Fruit fly (Drosophila melanogaster): ENCODE data around the gene Prp6.

The Prp6 gene

DNA sequence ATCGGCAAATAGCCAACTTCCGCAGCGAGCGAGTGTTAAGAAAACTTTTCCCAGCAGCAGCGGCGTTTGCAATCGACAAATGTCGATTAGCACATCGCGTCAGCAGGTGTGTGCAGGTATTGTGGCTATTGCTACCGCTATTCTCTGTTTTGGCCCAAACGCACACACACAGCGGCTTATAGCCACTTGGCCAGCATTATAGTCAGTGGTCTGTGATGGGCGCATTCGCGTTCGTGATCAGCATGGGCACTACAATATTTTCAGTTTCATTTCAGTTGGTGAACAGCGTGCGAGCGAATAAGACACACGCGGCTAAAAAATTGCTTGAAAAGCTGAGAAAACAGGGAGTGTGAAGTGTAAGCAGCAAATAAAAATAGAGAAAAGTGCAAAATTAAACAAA, 45.2 kb downstream of the Prp6 start, which contains the start of gene CG6836:
CG6836 (plus strand) TSS at position 271 of the 400 bp plus-strand sequence.
- TF ChIP-seq noc (tag; optimal IDR thresholded peaks at IDR 0.05): no peak

DNA sequence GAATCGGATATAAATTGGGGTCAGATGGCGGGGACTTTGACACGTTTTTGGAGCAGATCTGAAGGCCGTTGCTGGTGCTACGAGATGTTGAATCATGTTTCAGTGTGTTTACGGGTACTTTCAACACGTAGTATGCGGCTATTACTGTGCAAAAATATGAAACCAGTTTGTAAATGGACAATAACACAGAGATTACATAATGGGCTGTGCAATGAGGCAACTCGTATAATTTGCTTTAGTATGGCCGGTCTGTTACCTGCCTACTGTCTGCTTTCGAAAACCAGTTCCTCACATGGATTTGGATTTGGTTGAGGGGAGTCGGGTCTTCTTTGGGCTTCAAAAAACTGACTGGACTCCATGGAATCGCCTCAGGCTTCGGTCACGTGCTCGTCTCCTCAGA, 47.2 kb downstream of the Prp6 start:
- TF ChIP-seq noc (tag; optimal IDR thresholded peaks at IDR 0.05): no peak

DNA sequence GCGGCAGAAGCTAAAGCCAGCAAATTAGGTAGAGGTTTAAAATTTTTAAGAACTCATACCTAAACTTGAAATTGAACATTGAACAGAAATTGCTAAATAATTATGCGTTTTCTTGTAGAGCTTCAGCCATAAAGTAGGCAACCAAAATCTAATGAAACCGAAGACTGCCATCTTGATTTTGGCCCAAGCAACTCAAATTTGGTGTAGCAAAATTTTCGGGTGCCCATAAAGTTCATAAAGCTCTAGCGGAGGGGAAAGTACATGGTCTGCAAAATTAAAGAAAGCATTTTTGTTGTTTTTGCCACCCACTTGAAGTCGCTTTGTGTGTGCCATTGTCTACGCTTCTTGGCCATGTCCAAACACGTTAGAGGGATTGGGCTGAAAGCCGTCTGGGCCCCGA, 51.9 kb downstream of the Prp6 start:
- TF ChIP-seq noc (tag; optimal IDR thresholded peaks at IDR 0.05): no peak

Data from whole organism, larva.